Worm (Caenorhabditis elegans): ENCODE results near the gene tos-1.

DNA sequence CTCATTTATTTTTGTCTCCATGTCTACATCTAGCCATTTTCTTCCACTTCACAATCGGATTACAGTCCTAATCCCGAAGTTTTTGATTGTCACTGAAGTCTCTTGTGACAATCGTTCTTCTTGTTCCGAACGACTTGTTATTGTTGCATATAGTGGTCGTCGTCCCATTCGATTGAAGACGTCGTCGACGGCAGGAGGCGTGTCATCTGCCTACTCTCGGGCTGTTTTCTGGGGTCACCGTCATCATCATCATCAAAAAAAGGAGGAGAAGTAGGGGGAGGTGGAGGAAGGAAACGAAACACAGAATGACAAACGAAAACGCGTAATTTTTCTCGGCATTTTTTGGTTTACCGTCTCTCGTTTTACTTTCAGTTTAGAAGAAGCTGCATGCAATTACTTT, 38.9 kb downstream of the tos-1 start, which contains the start of gene F44A2.3:
- TF ChIP-seq aly-2 (tag; optimal IDR thresholded peaks at IDR 0.05) = no peak
- TF ChIP-seq snpc-4 (tag; optimal IDR thresholded peaks at IDR 0.05) = no peak
- TF ChIP-seq nhr-77 (tag; optimal IDR thresholded peaks at IDR 0.05) = no peak
- TF ChIP-seq zag-1 (tag; optimal IDR thresholded peaks at IDR 0.05) = no peak
- TF ChIP-seq ama-1 (optimal IDR thresholded peaks at IDR 0.05) = no peak
- no peak for TF ChIP-seq lin-39 (tag; optimal IDR thresholded peaks at IDR 0.05)
- no peak for TF ChIP-seq blmp-1 (tag; optimal IDR thresholded peaks at IDR 0.05; ENCODE audit: insufficient read depth)
- no peak for TF ChIP-seq nhr-12 (tag; optimal IDR thresholded peaks at IDR 0.05)
- TF ChIP-seq ztf-4 (tag; optimal IDR thresholded peaks at IDR 0.05) = no peak
- TF ChIP-seq ztf-11 (tag; optimal IDR thresholded peaks at IDR 0.05) = no peak

Data from whole organism, L2 larva.